Worm (Caenorhabditis elegans) whole organism, late embryonic: Measurements from ENCODE around the gene K09E2.2.

Experiments used
- C08G9.2 ChIP-seq: sonication (generic microtip); optimal IDR thresholded peaks from 2 replicates; lab custom pipeline; 2016; ENCODE audit warnings: mild to moderate bottlenecking, missing genetic modification characterization, moderate library complexity, missing compliant biosample characterization
- F13H6.1 ChIP-seq: sonication (generic microtip); optimal IDR thresholded peaks from 2 replicates; lab custom pipeline; 2016; ENCODE audit warnings: missing genetic modification characterization, missing compliant biosample characterization
- K02D7.2 ChIP-seq: sonication (generic microtip); optimal IDR thresholded peaks from 2 replicates; lab custom pipeline; 2017; ENCODE audit warnings: mild to moderate bottlenecking, missing genetic modification characterization, missing compliant biosample characterization
- T23F11.4 ChIP-seq: fragments of 200-800 bp; sonication (Bioruptor generic); optimal IDR thresholded peaks from 2 replicates; lab custom pipeline; 2018; ENCODE audit warnings: mild to moderate bottlenecking, missing genetic modification characterization, missing compliant biosample characterization
- ama-1 ChIP-seq: fragments of 150-350 bp; optimal IDR thresholded peaks from 2 replicates; lab custom pipeline; 2014
- ceh-14 ChIP-seq: sonication (generic microtip); optimal IDR thresholded peaks from 2 replicates; lab custom pipeline; 2016; ENCODE audit warnings: missing genotype, missing genetic modification characterization, missing compliant biosample characterization
- ceh-19 ChIP-seq: fragments of 200-800 bp; sonication (Bioruptor generic); optimal IDR thresholded peaks from 2 replicates; lab custom pipeline; 2018; ENCODE audit warnings: mild to moderate bottlenecking, missing genetic modification characterization, missing compliant biosample characterization
- ceh-2 ChIP-seq: sonication (generic microtip); optimal IDR thresholded peaks from 2 replicates; lab custom pipeline; 2016; ENCODE audit warnings: missing genotype, missing genetic modification characterization, missing compliant biosample characterization
- ceh-30 ChIP-seq: fragments of 150-350 bp; optimal IDR thresholded peaks from 2 replicates; lab custom pipeline; 2014; ENCODE audit warnings: missing biosample characterization, missing genetic modification characterization
- ceh-31 ChIP-seq: sonication (generic microtip); optimal IDR thresholded peaks from 2 replicates; lab custom pipeline; 2016; ENCODE audit warnings: missing genetic modification characterization, missing compliant biosample characterization
- ceh-34 ChIP-seq: sonication (generic microtip); optimal IDR thresholded peaks from 2 replicates; lab custom pipeline; 2016; ENCODE audit warnings: mild to moderate bottlenecking, missing genetic modification characterization, missing compliant biosample characterization
- ceh-9 ChIP-seq: sonication (generic microtip); optimal IDR thresholded peaks from 2 replicates; lab custom pipeline; 2016; ENCODE audit warnings: mild to moderate bottlenecking, missing genetic modification characterization, inconsistent platforms, missing compliant biosample characterization
- dmd-4 ChIP-seq: sonication (generic microtip); optimal IDR thresholded peaks from 2 replicates; lab custom pipeline; 2016; ENCODE audit warnings: borderline replicate concordance, missing genetic modification characterization, missing compliant biosample characterization
- elt-2 ChIP-seq: sonication (generic microtip); optimal IDR thresholded peaks from 2 replicates; lab custom pipeline; 2016; ENCODE audit warnings: missing genetic modification reagents, missing genetic modification characterization, missing compliant biosample characterization
- elt-4 ChIP-seq: sonication (generic microtip); optimal IDR thresholded peaks from 2 replicates; lab custom pipeline; 2016; ENCODE audit warnings: missing genetic modification characterization, missing compliant biosample characterization
- fax-1 ChIP-seq: sonication (generic microtip); optimal IDR thresholded peaks from 2 replicates; lab custom pipeline; 2016; ENCODE audit warnings: missing genotype, missing genetic modification characterization, missing compliant biosample characterization
- fkh-6 ChIP-seq: sonication (generic microtip); optimal IDR thresholded peaks from 2 replicates; lab custom pipeline; 2016; ENCODE audit warnings: missing genetic modification characterization, missing compliant biosample characterization
- gmeb-2 ChIP-seq: sonication (generic microtip); optimal IDR thresholded peaks from 2 replicates; lab custom pipeline; 2016; ENCODE audit warnings: missing genetic modification characterization, inconsistent platforms, missing compliant biosample characterization
- hlh-13 ChIP-seq: fragments of 200-800 bp; sonication (Bioruptor generic); optimal IDR thresholded peaks from 2 replicates; lab custom pipeline; 2018; ENCODE audit warnings: mild to moderate bottlenecking, missing genetic modification characterization, missing compliant biosample characterization
- hlh-30 ChIP-seq: sonication (generic microtip); optimal IDR thresholded peaks from 2 replicates; lab custom pipeline; 2017; ENCODE audit warnings: antibody characterized with exemption, missing genetic modification characterization, missing compliant biosample characterization; ENCODE audit not compliant: insufficient read depth
- hlh-6 ChIP-seq: sonication (generic microtip); optimal IDR thresholded peaks from 2 replicates; lab custom pipeline; 2016; ENCODE audit warnings: missing genotype, missing genetic modification characterization, missing compliant biosample characterization
- lim-6 ChIP-seq: sonication (generic microtip); optimal IDR thresholded peaks from 2 replicates; lab custom pipeline; 2016; ENCODE audit warnings: missing genetic modification characterization, missing compliant biosample characterization
- mec-3 ChIP-seq: sonication (generic microtip); optimal IDR thresholded peaks from 2 replicates; lab custom pipeline; 2016; ENCODE audit warnings: borderline replicate concordance, missing genetic modification characterization, missing compliant biosample characterization
- nfya-1 ChIP-seq: sonication (generic microtip); optimal IDR thresholded peaks from 2 replicates; lab custom pipeline; 2017; ENCODE audit warnings: missing genetic modification characterization, mild to moderate bottlenecking, missing compliant biosample characterization, antibody characterized with exemption, moderate library complexity
- nhr-11 ChIP-seq: fragments of 150-350 bp; optimal IDR thresholded peaks from 2 replicates; lab custom pipeline; 2014; ENCODE audit warnings: missing biosample characterization, missing genetic modification characterization
- npax-4 ChIP-seq: sonication (generic microtip); optimal IDR thresholded peaks from 2 replicates; lab custom pipeline; 2016; ENCODE audit warnings: missing genetic modification characterization, missing compliant biosample characterization
- odd-2 ChIP-seq: sonication (generic microtip); optimal IDR thresholded peaks from 2 replicates; lab custom pipeline; 2017; ENCODE audit warnings: antibody characterized with exemption, mild to moderate bottlenecking, missing genetic modification characterization, missing compliant biosample characterization
- pat-9 ChIP-seq: fragments of 200-800 bp; sonication (Bioruptor generic); optimal IDR thresholded peaks from 2 replicates; lab custom pipeline; 2018; ENCODE audit warnings: mild to moderate bottlenecking, missing genetic modification characterization, moderate library complexity, missing compliant biosample characterization
- pax-1 ChIP-seq: fragments of 150-350 bp; optimal IDR thresholded peaks from 2 replicates; lab custom pipeline; 2014; ENCODE audit warnings: missing biosample characterization, missing genetic modification characterization
- rnt-1 ChIP-seq: sonication (generic microtip); optimal IDR thresholded peaks from 2 replicates; lab custom pipeline; 2016; ENCODE audit warnings: missing genetic modification characterization, missing compliant biosample characterization
- sdc-2 ChIP-seq: sonication (generic microtip); optimal IDR thresholded peaks from 2 replicates; lab custom pipeline; 2016; ENCODE audit warnings: missing genotype, missing genetic modification characterization, missing compliant biosample characterization
- sox-2 ChIP-seq: fragments of 200-800 bp; sonication (Bioruptor generic); IDR thresholded peaks from 2 replicates; pipeline ENCODE4 v1.3.6; 2022; ENCODE audit warnings: missing genetic modification reagents, missing genetic modification characterization, missing compliant biosample characterization
- tbx-2 ChIP-seq: sonication (generic microtip); optimal IDR thresholded peaks from 2 replicates; lab custom pipeline; 2016; ENCODE audit warnings: missing genetic modification characterization, missing compliant biosample characterization
- unc-86 ChIP-seq: sonication (generic microtip); optimal IDR thresholded peaks from 2 replicates; lab custom pipeline; 2016; ENCODE audit warnings: missing genetic modification characterization, missing compliant biosample characterization
- zip-5 ChIP-seq: sonication (generic microtip); optimal IDR thresholded peaks from 2 replicates; lab custom pipeline; 2016; ENCODE audit warnings: missing genetic modification characterization, missing compliant biosample characterization
- ztf-16 ChIP-seq: sonication (generic microtip); optimal IDR thresholded peaks from 2 replicates; lab custom pipeline; 2017; ENCODE audit warnings: missing genetic modification characterization, missing compliant biosample characterization

Gene K09E2.2

ce11 chrX:8681600-8681999, 8.7 kb downstream of the K09E2.2 start, which contains the start of gene K09E2.1:
TSS of gene K09E2.1 (plus strand) at chrX:8681900.
- TF ChIP-seq gmeb-2 (no peak), ztf-16 (tag; lab: Kevin White, UChicago) (no peak), hlh-6 (tag; lab: Kevin White, UChicago) (no peak)

- TF ChIP-seq zip-5 (tag; lab: Kevin White, UChicago) (no peak), ceh-34 (tag; lab: Kevin White, UChicago) (no peak), ceh-30 (tag; lab: Kevin White, UChicago) (no peak), lim-6 (tag; lab: Kevin White, UChicago) (no peak), elt-4 (no peak), npax-4 (tag; lab: Kevin White, UChicago) (no peak), T23F11.4 (GFP tag; lab: Kevin White, UChicago) (no peak), nfya-1 (tag; lab: Kevin White, UChicago) (no peak), hlh-30 (no peak), ztf-16 (tag; lab: Kevin White, UChicago) (no peak), dmd-4 (tag; lab: Kevin White, UChicago) (no peak)
Measured at ce11 chrX:8697517-8697916, 24.7 kb downstream of the K09E2.2 start, which contains the start of gene frpr-8. TSS of gene frpr-8 (plus strand) at chrX:8697817.

ce11 chrX:8703664-8704356, 30.9 kb downstream of the K09E2.2 start, which contains the start of gene jbts-14:
TSS of gene jbts-14 (plus strand) at chrX:8704306.
- TF ChIP-seq ceh-2, result no peak

ce11 chrX:8704830-8705229, 32.0 kb downstream of the K09E2.2 start:
- TF ChIP-seq pax-1 (no peak), K02D7.2 (tag; lab: Kevin White, UChicago) (no peak), ama-1 (lab: Kevin White, UChicago) (no peak), rnt-1 (no peak), C08G9.2 (tag; lab: Kevin White, UChicago) (no peak), fkh-6 (tag; lab: Kevin White, UChicago) (no peak), odd-2 (tag; lab: Kevin White, UChicago) (no peak), gmeb-2 (no peak), tbx-2 (tag; lab: Kevin White, UChicago) (no peak), sox-2 (GFP tag; lab: Robert Waterston, UW) (no peak)

- TF ChIP-seq ama-1 (lab: Kevin White, UChicago) (no peak), ceh-14 (tag; lab: Kevin White, UChicago) (no peak), F13H6.1 (no peak), ceh-19 (GFP tag; lab: Kevin White, UChicago) (no peak), elt-2 (tag; lab: Kevin White, UChicago) (no peak), fkh-6 (tag; lab: Kevin White, UChicago) (no peak), pax-1 (no peak), C08G9.2 (tag; lab: Kevin White, UChicago) (no peak), pat-9 (tag; lab: Kevin White, UChicago) (no peak), nhr-11 (tag; lab: Kevin White, UChicago) (no peak), unc-86 (no peak), mec-3 (no peak)
Measured at ce11 chrX:8708053-8708452, 35.2 kb downstream of the K09E2.2 start, which contains the start of gene F53A9.3. TSS of gene F53A9.3 (plus strand) at chrX:8708353.

ce11 chrX:8709424-8709823, 36.6 kb downstream of the K09E2.2 start, which contains the start of gene kreg-1:
TSS of gene kreg-1 (plus strand) at chrX:8709764.
- TF ChIP-seq nfya-1 (tag; lab: Kevin White, UChicago) (no peak), sdc-2 (tag; lab: Kevin White, UChicago) (no peak), K02D7.2 (tag; lab: Kevin White, UChicago) (no peak), ceh-9 (no peak), fax-1 (tag; lab: Kevin White, UChicago) (no peak), hlh-13 (no peak), ceh-31 (tag; lab: Kevin White, UChicago) (no peak)
